Fruit fly (Drosophila melanogaster): ENCODE data around the gene Arglu1.

Gene Arglu1

DNA sequence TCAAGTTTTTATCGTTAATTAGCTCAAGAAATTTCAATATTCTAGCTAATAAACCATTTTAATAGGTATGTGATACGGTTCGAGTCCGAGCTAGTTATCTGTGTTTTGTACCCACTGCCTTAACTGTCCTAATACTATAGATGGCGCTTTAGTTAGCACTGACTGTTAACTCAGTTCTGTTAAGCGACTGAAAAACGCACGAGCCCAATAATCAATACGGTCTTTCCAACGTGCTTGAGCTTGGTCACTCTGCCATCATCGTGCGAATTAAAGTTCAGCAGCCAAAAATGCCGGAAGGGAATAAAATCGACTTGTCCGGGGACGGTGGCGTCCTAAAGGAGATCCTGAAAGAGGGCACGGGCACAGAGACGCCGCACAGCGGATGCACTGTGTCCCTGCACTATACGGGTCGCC is 50.1 kb downstream of the Arglu1 start, which contains the start of gene Fkbp59 (continued):
- TF ChIP-seq CG11696 (GFP tag; IDR thresholded peaks at IDR 0.05) (no peak), chif (GFP tag; optimal IDR thresholded peaks at IDR 0.05) (no peak), amos (GFP tag; IDR thresholded peaks at IDR 0.05; ENCODE audit: partially characterized antibody) (no peak; the same call in 1 of the 2 replicates), fu2 (GFP tag; optimal IDR thresholded peaks at IDR 0.05) (no peak), gcm2 (GFP tag; optimal IDR thresholded peaks at IDR 0.05) (no peak), CG11504 (tag; optimal IDR thresholded peaks at IDR 0.05) (no peak), CG6854 (GFP tag; optimal IDR thresholded peaks at IDR 0.05) (no peak), gce (GFP tag; IDR thresholded peaks at IDR 0.05) (no peak), CG3838 (GFP tag; optimal IDR thresholded peaks at IDR 0.05) (no peak), slou (GFP tag; optimal IDR thresholded peaks at IDR 0.05) (no peak), tx (GFP tag; optimal IDR thresholded peaks at IDR 0.05) (no peak), CG9797 (GFP tag; optimal IDR thresholded peaks at IDR 0.05) (peak; percentile 63), CG6254 (GFP tag; optimal IDR thresholded peaks at IDR 0.05) (no peak), CG11085 (GFP tag; IDR thresholded peaks at IDR 0.05) (no peak), CG17359 (tag; optimal IDR thresholded peaks at IDR 0.05) (no peak), CG34376 (GFP tag; optimal IDR thresholded peaks at IDR 0.05) (no peak), stc (GFP tag; IDR thresholded peaks at IDR 0.05) (no peak), mirr (GFP tag; optimal IDR thresholded peaks at IDR 0.05) (no peak), pum (GFP tag; optimal IDR thresholded peaks at IDR 0.05) (no peak), lola (GFP tag; optimal IDR thresholded peaks at IDR 0.05) (no peak), Hr78 (GFP tag; optimal IDR thresholded peaks at IDR 0.05) (no peak), CG31388 (GFP tag; optimal IDR thresholded peaks at IDR 0.05) (no peak), Sin3A (optimal IDR thresholded peaks at IDR 0.05) (no peak), wor (GFP tag; IDR thresholded peaks at IDR 0.05) (no peak), HmgD (GFP tag; optimal IDR thresholded peaks at IDR 0.05) (no peak), slbo (GFP tag; IDR thresholded peaks at IDR 0.05) (peak; percentile 31; the same call in 1 of the 2 replicates), sr (GFP tag; IDR thresholded peaks at IDR 0.05) (no peak), CG9215 (GFP tag; IDR thresholded peaks at IDR 0.05) (no peak), repo (GFP tag; optimal IDR thresholded peaks at IDR 0.05) (no peak), Ets97D (GFP tag; optimal IDR thresholded peaks at IDR 0.05) (peak; percentile 23), ken (GFP tag; IDR thresholded peaks at IDR 0.05) (no peak), bcd (GFP tag; optimal IDR thresholded peaks at IDR 0.05) (no peak), bab2 (GFP tag; optimal IDR thresholded peaks at IDR 0.05) (no peak), sd (tag; optimal IDR thresholded peaks at IDR 0.05) (peak; percentile 55), gro (GFP tag; optimal IDR thresholded peaks at IDR 0.05) (peak; percentile 21), B-H2 (GFP tag; optimal IDR thresholded peaks at IDR 0.05) (peak; percentile 24), Dll (GFP tag; IDR thresholded peaks at IDR 0.05; ENCODE audit: partially characterized antibody) (peak; percentile 62; the same call in 3 of the 4 replicates), CG14441 (GFP tag; IDR thresholded peaks at IDR 0.05) (no peak), unpg (GFP tag; optimal IDR thresholded peaks at IDR 0.05) (no peak), CG8765 (GFP tag; IDR thresholded peaks at IDR 0.05) (no peak), ranshi (GFP tag; IDR thresholded peaks at IDR 0.05) (no peak), pros (GFP tag; optimal IDR thresholded peaks at IDR 0.05) (no peak), az2 (GFP tag; optimal IDR thresholded peaks at IDR 0.05) (no peak), her (GFP tag; optimal IDR thresholded peaks at IDR 0.05) (peak; percentile 69), knrl (GFP tag; IDR thresholded peaks at IDR 0.05; ENCODE audit: partially characterized antibody) (peak; percentile 77), CG17328 (GFP tag; IDR thresholded peaks at IDR 0.05) (no peak), nom (GFP tag; optimal IDR thresholded peaks at IDR 0.05) (peak; percentile 22), CG9817 (tag; optimal IDR thresholded peaks at IDR 0.05) (no peak), CG1832 (GFP tag; optimal IDR thresholded peaks at IDR 0.05) (no peak), zfh1 (GFP tag; IDR thresholded peaks at IDR 0.05) (peak; percentile 14; the same call in 1 of the 3 replicates), CG6813 (GFP tag; optimal IDR thresholded peaks at IDR 0.05) (no peak), sima (GFP tag; optimal IDR thresholded peaks at IDR 0.05) (no peak)
